Worm (Caenorhabditis elegans) whole organism, late embryonic: ENCODE results near the gene F46H5.7.
A peak's percentile ranks its signal among the peaks of the same experiment; 100 is the strongest.

ENCODE experiments used
- C08G9.2 ChIP-seq: sonication (generic microtip); optimal IDR thresholded peaks from 2 replicates; lab custom pipeline; 2016; ENCODE audit warnings: mild to moderate bottlenecking, missing genetic modification characterization, moderate library complexity, missing compliant biosample characterization
- C38D4.7 ChIP-seq: fragments of 200-800 bp; sonication (Bioruptor generic); optimal IDR thresholded peaks from 2 replicates; lab custom pipeline; 2018; ENCODE audit warnings: mild to moderate bottlenecking, missing genetic modification characterization, moderate library complexity, missing compliant biosample characterization
- F13H6.1 ChIP-seq: sonication (generic microtip); optimal IDR thresholded peaks from 2 replicates; lab custom pipeline; 2016; ENCODE audit warnings: missing genetic modification characterization, missing compliant biosample characterization
- K02D7.2 ChIP-seq: sonication (generic microtip); optimal IDR thresholded peaks from 2 replicates; lab custom pipeline; 2017; ENCODE audit warnings: mild to moderate bottlenecking, missing genetic modification characterization, missing compliant biosample characterization
- K09A11.1 ChIP-seq: sonication (generic microtip); optimal IDR thresholded peaks from 2 replicates; lab custom pipeline; 2017; ENCODE audit warnings: antibody characterized with exemption, mild to moderate bottlenecking, missing genetic modification characterization, missing compliant biosample characterization; ENCODE audit not compliant: insufficient read depth
- Y22D7AL.16 ChIP-seq: sonication (generic microtip); optimal IDR thresholded peaks from 2 replicates; lab custom pipeline; 2016; ENCODE audit warnings: missing genetic modification characterization, missing compliant biosample characterization
- ahr-1 ChIP-seq: sonication (generic microtip); optimal IDR thresholded peaks from 2 replicates; lab custom pipeline; 2016; ENCODE audit warnings: missing genetic modification characterization, missing compliant biosample characterization
- ama-1 ChIP-seq: fragments of 150-350 bp; optimal IDR thresholded peaks from 2 replicates; lab custom pipeline; 2014
- ceh-14 ChIP-seq: sonication (generic microtip); optimal IDR thresholded peaks from 2 replicates; lab custom pipeline; 2016; ENCODE audit warnings: missing genotype, missing genetic modification characterization, missing compliant biosample characterization
- ceh-18 ChIP-seq: sonication (generic microtip); optimal IDR thresholded peaks from 2 replicates; lab custom pipeline; 2016; ENCODE audit warnings: missing genetic modification characterization, missing compliant biosample characterization
- ceh-19 ChIP-seq: fragments of 200-800 bp; sonication (Bioruptor generic); optimal IDR thresholded peaks from 2 replicates; lab custom pipeline; 2018; ENCODE audit warnings: mild to moderate bottlenecking, missing genetic modification characterization, missing compliant biosample characterization
- ceh-2 ChIP-seq: sonication (generic microtip); optimal IDR thresholded peaks from 2 replicates; lab custom pipeline; 2016; ENCODE audit warnings: missing genotype, missing genetic modification characterization, missing compliant biosample characterization
- ceh-24 ChIP-seq: sonication (generic microtip); optimal IDR thresholded peaks from 2 replicates; lab custom pipeline; 2016; ENCODE audit warnings: mild to moderate bottlenecking, missing genetic modification characterization, missing compliant biosample characterization
- ceh-31 ChIP-seq: sonication (generic microtip); optimal IDR thresholded peaks from 2 replicates; lab custom pipeline; 2016; ENCODE audit warnings: missing genetic modification characterization, missing compliant biosample characterization
- ceh-34 ChIP-seq: sonication (generic microtip); optimal IDR thresholded peaks from 2 replicates; lab custom pipeline; 2016; ENCODE audit warnings: mild to moderate bottlenecking, missing genetic modification characterization, missing compliant biosample characterization
- ceh-48 ChIP-seq: sonication (generic microtip); optimal IDR thresholded peaks from 2 replicates; lab custom pipeline; 2016; ENCODE audit warnings: missing genetic modification characterization, inconsistent platforms, missing compliant biosample characterization
- ceh-6 ChIP-seq: fragments of 200-800 bp; sonication (Bioruptor generic); optimal IDR thresholded peaks from 2 replicates; lab custom pipeline; 2018; ENCODE audit warnings: mild to moderate bottlenecking, missing genetic modification characterization, missing compliant biosample characterization
- ceh-9 ChIP-seq: sonication (generic microtip); optimal IDR thresholded peaks from 2 replicates; lab custom pipeline; 2016; ENCODE audit warnings: mild to moderate bottlenecking, missing genetic modification characterization, inconsistent platforms, missing compliant biosample characterization
- che-1 ChIP-seq: sonication (generic microtip); optimal IDR thresholded peaks from 2 replicates; lab custom pipeline; 2016; ENCODE audit warnings: mild to moderate bottlenecking, missing genetic modification characterization, missing compliant biosample characterization
- dmd-4 ChIP-seq: sonication (generic microtip); optimal IDR thresholded peaks from 2 replicates; lab custom pipeline; 2016; ENCODE audit warnings: borderline replicate concordance, missing genetic modification characterization, missing compliant biosample characterization
- elt-2 ChIP-seq: sonication (generic microtip); optimal IDR thresholded peaks from 2 replicates; lab custom pipeline; 2016; ENCODE audit warnings: missing genetic modification reagents, missing genetic modification characterization, missing compliant biosample characterization
- eyg-1 ChIP-seq: sonication (generic microtip); optimal IDR thresholded peaks from 2 replicates; lab custom pipeline; 2016; ENCODE audit warnings: missing genotype, missing genetic modification characterization, missing compliant biosample characterization
- fax-1 ChIP-seq: sonication (generic microtip); optimal IDR thresholded peaks from 2 replicates; lab custom pipeline; 2016; ENCODE audit warnings: missing genotype, missing genetic modification characterization, missing compliant biosample characterization
- fkh-10 ChIP-seq: fragments of 150-350 bp; optimal IDR thresholded peaks from 2 replicates; lab custom pipeline; 2014; ENCODE audit warnings: missing biosample characterization, missing genetic modification reagents, missing genetic modification characterization
- hlh-13 ChIP-seq: fragments of 200-800 bp; sonication (Bioruptor generic); optimal IDR thresholded peaks from 2 replicates; lab custom pipeline; 2018; ENCODE audit warnings: mild to moderate bottlenecking, missing genetic modification characterization, missing compliant biosample characterization
- hlh-15 ChIP-seq: sonication (generic microtip); optimal IDR thresholded peaks from 2 replicates; lab custom pipeline; 2016; ENCODE audit warnings: missing genetic modification characterization, missing compliant biosample characterization
- hlh-30 ChIP-seq: sonication (generic microtip); optimal IDR thresholded peaks from 2 replicates; lab custom pipeline; 2017; ENCODE audit warnings: antibody characterized with exemption, missing genetic modification characterization, missing compliant biosample characterization; ENCODE audit not compliant: insufficient read depth
- lim-6 ChIP-seq: sonication (generic microtip); optimal IDR thresholded peaks from 2 replicates; lab custom pipeline; 2016; ENCODE audit warnings: missing genetic modification characterization, missing compliant biosample characterization
- lin-11 ChIP-seq: fragments of 200-800 bp; sonication (Bioruptor generic); optimal IDR thresholded peaks from 2 replicates; lab custom pipeline; 2018; ENCODE audit warnings: mild to moderate bottlenecking, missing genetic modification characterization, missing compliant biosample characterization
- nfya-1 ChIP-seq: sonication (generic microtip); optimal IDR thresholded peaks from 2 replicates; lab custom pipeline; 2017; ENCODE audit warnings: missing genetic modification characterization, mild to moderate bottlenecking, missing compliant biosample characterization, antibody characterized with exemption, moderate library complexity
- nhr-11 ChIP-seq: fragments of 150-350 bp; optimal IDR thresholded peaks from 2 replicates; lab custom pipeline; 2014; ENCODE audit warnings: missing biosample characterization, missing genetic modification characterization
- nhr-232 ChIP-seq: sonication (generic microtip); optimal IDR thresholded peaks from 2 replicates; lab custom pipeline; 2016; ENCODE audit warnings: missing genetic modification characterization, missing compliant biosample characterization
- pag-3 ChIP-seq: sonication (generic microtip); optimal IDR thresholded peaks from 2 replicates; lab custom pipeline; 2016; ENCODE audit warnings: missing compliant biosample characterization, missing genetic modification characterization, borderline replicate concordance
- pat-9 ChIP-seq: fragments of 200-800 bp; sonication (Bioruptor generic); optimal IDR thresholded peaks from 2 replicates; lab custom pipeline; 2018; ENCODE audit warnings: mild to moderate bottlenecking, missing genetic modification characterization, moderate library complexity, missing compliant biosample characterization
- pax-1 ChIP-seq: fragments of 150-350 bp; optimal IDR thresholded peaks from 2 replicates; lab custom pipeline; 2014; ENCODE audit warnings: missing biosample characterization, missing genetic modification characterization
- pha-2 ChIP-seq: sonication (generic microtip); optimal IDR thresholded peaks from 2 replicates; lab custom pipeline; 2017; ENCODE audit warnings: mild to moderate bottlenecking, missing genetic modification characterization, missing compliant biosample characterization
- pros-1 ChIP-seq: fragments of 150-350 bp; optimal IDR thresholded peaks from 2 replicates; lab custom pipeline; 2014; ENCODE audit warnings: missing biosample characterization, missing genetic modification reagents, missing genetic modification characterization
- ref-2 ChIP-seq: sonication (generic microtip); optimal IDR thresholded peaks from 2 replicates; lab custom pipeline; 2016; ENCODE audit warnings: missing genetic modification characterization, missing compliant biosample characterization
- rnt-1 ChIP-seq: sonication (generic microtip); optimal IDR thresholded peaks from 2 replicates; lab custom pipeline; 2016; ENCODE audit warnings: missing genetic modification characterization, missing compliant biosample characterization
- sox-2 ChIP-seq: fragments of 200-800 bp; sonication (Bioruptor generic); IDR thresholded peaks from 2 replicates; pipeline ENCODE4 v1.3.6; 2022; ENCODE audit warnings: missing genetic modification reagents, missing genetic modification characterization, missing compliant biosample characterization
- syd-9 ChIP-seq: sonication (generic microtip); optimal IDR thresholded peaks from 2 replicates; lab custom pipeline; 2016; ENCODE audit warnings: mild to moderate bottlenecking, missing genetic modification characterization, moderate library complexity, missing compliant biosample characterization
- tbx-2 ChIP-seq: sonication (generic microtip); optimal IDR thresholded peaks from 2 replicates; lab custom pipeline; 2016; ENCODE audit warnings: missing genetic modification characterization, missing compliant biosample characterization
- unc-3 ChIP-seq, 2 experiments: fragments of 200-800 bp in 1 of 2; sonication (Bioruptor generic) in 1 of 2; sonication (generic microtip) in 1 of 2; conservative IDR thresholded peaks in 1 of 2; optimal IDR thresholded peaks in 1 of 2; 2 replicates each; pipeline versions ENCODE4 v1.3.6 to Lab custom; 2016 to 2022; ENCODE audit warnings: missing compliant biosample characterization in 2 of 2, missing genetic modification characterization in 2 of 2, missing genetic modification reagents in 1 of 2
- unc-42 ChIP-seq: sonication (generic microtip); optimal IDR thresholded peaks from 2 replicates; lab custom pipeline; 2016; ENCODE audit warnings: missing genotype, missing genetic modification characterization, missing compliant biosample characterization
- unc-55 ChIP-seq: sonication (generic microtip); optimal IDR thresholded peaks from 2 replicates; lab custom pipeline; 2017; ENCODE audit warnings: missing biosample characterization, missing genetic modification reagents, missing genetic modification characterization
- zip-5 ChIP-seq: sonication (generic microtip); optimal IDR thresholded peaks from 2 replicates; lab custom pipeline; 2016; ENCODE audit warnings: missing genetic modification characterization, missing compliant biosample characterization

F46H5.7 gene

DNA sequence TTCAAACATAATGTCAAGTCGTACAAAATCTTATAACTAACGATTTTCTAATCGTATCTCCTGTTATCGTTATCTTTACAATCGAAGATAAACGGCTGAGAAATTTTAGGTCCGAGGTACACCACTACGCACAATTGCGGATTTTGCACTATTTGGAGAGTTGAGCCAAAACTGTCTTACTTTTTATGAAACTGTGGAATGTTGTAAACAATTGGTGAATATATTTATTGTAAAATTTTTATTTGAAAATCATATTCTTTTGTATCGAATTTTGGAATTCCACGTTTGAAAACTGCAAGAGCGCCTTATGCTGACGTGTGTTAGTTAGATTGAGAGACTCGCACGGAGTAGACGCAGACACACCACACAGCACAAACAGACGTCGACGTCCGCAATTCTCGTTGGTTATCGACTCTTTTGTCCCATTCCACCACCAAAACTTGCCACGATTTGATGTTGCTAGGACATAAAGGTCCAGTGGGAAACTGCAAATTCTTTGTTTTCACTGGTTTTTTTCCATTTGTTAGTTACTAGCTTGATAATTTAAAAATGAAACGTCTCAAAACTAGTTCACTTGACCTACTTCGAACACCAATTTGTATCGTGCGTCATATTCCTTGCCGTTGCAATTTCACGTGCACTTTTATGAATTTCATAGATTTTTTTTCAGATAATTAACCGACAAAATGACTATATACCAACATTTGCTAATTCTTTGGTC lies 48.7 kb downstream of the F46H5.7 start, which contains the start of gene dnj-7:
dnj-7 (plus strand) TSS at position 671 of the 721 bp plus-strand sequence.
- no peak for TF ChIP-seq nhr-11 (tag; lab: Kevin White, UChicago)
- TF ChIP-seq hlh-15 (tag; lab: Kevin White, UChicago): no peak
- TF ChIP-seq eyg-1: no peak
- no peak for TF ChIP-seq ceh-6 (GFP tag; lab: Kevin White, UChicago)
- no peak for TF ChIP-seq C08G9.2 (tag; lab: Kevin White, UChicago)
- TF ChIP-seq ama-1 (lab: Kevin White, UChicago): no peak
- TF ChIP-seq fkh-10: no peak
- no peak for TF ChIP-seq hlh-13 (GFP tag; lab: Kevin White, UChicago)
- no peak for TF ChIP-seq lin-11 (tag; lab: Kevin White, UChicago)
- TF ChIP-seq F13H6.1: no peak
- TF ChIP-seq C38D4.7 (GFP tag; lab: Kevin White, UChicago): no peak
- TF ChIP-seq unc-3 (GFP tag; conservative IDR thresholded peaks at IDR 0.05; lab: Robert Waterston, UW): no peak
- TF ChIP-seq unc-3 (tag; optimal IDR thresholded peaks at IDR 0.05; lab: Kevin White, UChicago): no peak
- no peak for TF ChIP-seq sox-2 (GFP tag; lab: Robert Waterston, UW)
- no peak for TF ChIP-seq ref-2
- no peak for TF ChIP-seq nfya-1 (tag; lab: Kevin White, UChicago)
- TF ChIP-seq hlh-30 (tag; lab: Kevin White, UChicago): no peak
- no peak for TF ChIP-seq ahr-1 (tag; lab: Kevin White, UChicago)
- peak; percentile 3 for TF ChIP-seq ceh-18
- TF ChIP-seq ceh-31 (tag; lab: Kevin White, UChicago): peak; percentile 8
- TF ChIP-seq dmd-4 (tag; lab: Kevin White, UChicago): no peak
- TF ChIP-seq syd-9: no peak
- TF ChIP-seq pax-1: no peak
- no peak for TF ChIP-seq Y22D7AL.16 (tag; lab: Kevin White, UChicago)
- no peak for TF ChIP-seq fax-1
- peak; percentile 50 for TF ChIP-seq tbx-2 (tag; lab: Kevin White, UChicago)
- TF ChIP-seq ceh-48 (tag; lab: Kevin White, UChicago): no peak
- no peak for TF ChIP-seq ceh-9 (tag; lab: Kevin White, UChicago)
- TF ChIP-seq pha-2 (tag; lab: Kevin White, UChicago): no peak
- TF ChIP-seq che-1 (tag; lab: Kevin White, UChicago): no peak
- TF ChIP-seq elt-2 (tag; lab: Kevin White, UChicago): peak; percentile 85
- no peak for TF ChIP-seq zip-5 (tag; lab: Kevin White, UChicago)
- no peak for TF ChIP-seq pat-9 (tag; lab: Kevin White, UChicago)
- peak; percentile 27 for TF ChIP-seq unc-42 (tag; lab: Kevin White, UChicago)
- no peak for TF ChIP-seq nhr-232 (tag; lab: Kevin White, UChicago)
- TF ChIP-seq K02D7.2 (tag; lab: Kevin White, UChicago): no peak
- TF ChIP-seq ceh-24 (tag; lab: Kevin White, UChicago): no peak
- no peak for TF ChIP-seq rnt-1 (tag; lab: Kevin White, UChicago)
- TF ChIP-seq ceh-2 (tag; lab: Kevin White, UChicago): no peak
- no peak for TF ChIP-seq K09A11.1 (tag; lab: Kevin White, UChicago)
- no peak for TF ChIP-seq lim-6 (tag; lab: Kevin White, UChicago)
- TF ChIP-seq pros-1: no peak
- TF ChIP-seq, all 69 proteins: peak for 5

DNA sequence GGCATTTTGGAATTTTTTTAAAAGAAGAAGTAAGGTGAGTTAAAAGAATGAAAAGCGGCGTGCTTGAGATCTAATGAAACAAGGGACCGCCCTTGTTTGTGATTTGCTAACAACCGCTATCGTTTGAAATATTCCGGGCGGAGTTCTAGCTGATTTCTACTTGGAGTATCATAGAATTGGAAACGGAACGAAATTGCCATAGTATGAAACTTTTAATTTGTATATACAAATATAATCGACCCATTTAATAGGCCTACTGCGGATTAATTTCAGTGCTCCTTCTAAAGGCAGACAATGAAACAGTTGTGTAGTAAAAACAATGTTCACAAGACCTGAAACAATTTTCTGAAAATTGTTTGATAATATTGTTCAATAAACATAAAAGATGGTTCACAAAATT lies 50.9 kb downstream of the F46H5.7 start, which contains the start of gene C55B6.7:
C55B6.7 (minus strand) TSS at position 101 of the 400 bp plus-strand sequence.
- no peak for TF ChIP-seq ceh-14
- no peak for TF ChIP-seq ceh-34 (tag; lab: Kevin White, UChicago)
- no peak for TF ChIP-seq ceh-6 (GFP tag; lab: Kevin White, UChicago)
- no peak for TF ChIP-seq ceh-2 (tag; lab: Kevin White, UChicago)
- TF ChIP-seq pag-3 (tag; lab: Kevin White, UChicago): no peak
- no peak for TF ChIP-seq fax-1
- no peak for TF ChIP-seq unc-55 (GFP tag; lab: Kevin White, UChicago)
- no peak for TF ChIP-seq syd-9
- TF ChIP-seq ceh-19 (GFP tag; lab: Kevin White, UChicago): no peak
